Worm (Caenorhabditis elegans) whole organism, L1 larva: Measurements from ENCODE around the gene B0416.2.

Source experiments
- C04F5.9 ChIP-seq: sonication (generic microtip); optimal IDR thresholded peaks from 2 replicates; lab custom pipeline; 2016; ENCODE audit warnings: missing genetic modification characterization, missing compliant biosample characterization
- F16B12.6 ChIP-seq: fragments of 150-350 bp; optimal IDR thresholded peaks from 2 replicates; lab custom pipeline; 2014; ENCODE audit warnings: missing biosample characterization, missing genetic modification characterization
- aly-2 ChIP-seq: fragments of 150-350 bp; optimal IDR thresholded peaks from 2 replicates; lab custom pipeline; 2014; ENCODE audit warnings: missing biosample characterization, missing genetic modification characterization
- ceh-63 ChIP-seq: fragments of 200-800 bp; sonication (Bioruptor generic); optimal IDR thresholded peaks from 2 replicates; lab custom pipeline; 2018; ENCODE audit warnings: mild to moderate bottlenecking, missing genetic modification characterization, missing compliant biosample characterization
- ceh-82 ChIP-seq, 3 experiments: fragments of 150-350 bp in 1 of 3; sonication (generic microtip) in 2 of 3; optimal IDR thresholded peaks; 2 replicates each; lab custom pipeline; 2014 to 2017; ENCODE audit warnings: missing biosample characterization in 3 of 3, missing genetic modification characterization in 3 of 3
- dsc-1 ChIP-seq: sonication (generic microtip); optimal IDR thresholded peaks from 2 replicates; lab custom pipeline; 2016; ENCODE audit warnings: mild to moderate bottlenecking, missing genetic modification characterization, missing compliant biosample characterization
- efl-1 ChIP-seq, 4 experiments: fragments of 150-350 bp; optimal IDR thresholded peaks in 3 of 4; peaks in 1 of 4; 1 replicate in 1 of 4; 2 replicates in 3 of 4; lab custom pipeline; 2014; ENCODE audit warnings: missing biosample characterization in 2 of 4, missing genetic modification characterization in 2 of 4, missing genetic modification reagents in 2 of 4
- efl-3 ChIP-seq: fragments of 200-800 bp; sonication (Bioruptor generic); optimal IDR thresholded peaks from 2 replicates; lab custom pipeline; 2018; ENCODE audit warnings: mild to moderate bottlenecking, missing genetic modification characterization, missing compliant biosample characterization
- egl-27 ChIP-seq, 2 experiments: fragments of 150-350 bp in 1 of 2; sonication (generic microtip); optimal IDR thresholded peaks; 3 replicates each; lab custom pipeline; 2017 to 2018; ENCODE audit warnings: missing biosample characterization in 2 of 2, missing genetic modification characterization in 2 of 2, missing genetic modification reagents in 2 of 2
- fkh-8 ChIP-seq: sonication (generic microtip); optimal IDR thresholded peaks from 2 replicates; lab custom pipeline; 2016; ENCODE audit warnings: mild to moderate bottlenecking, missing genetic modification characterization, missing compliant biosample characterization
- grh-1 ChIP-seq: fragments of 200-800 bp; sonication (Bioruptor generic); IDR thresholded peaks from 2 replicates; pipeline ENCODE4 v1.3.6; 2022; ENCODE audit warnings: missing genetic modification reagents, missing genetic modification characterization, missing compliant biosample characterization
- hlh-17 ChIP-seq: fragments of 200-800 bp; sonication (Bioruptor generic); optimal IDR thresholded peaks from 2 replicates; lab custom pipeline; 2018; ENCODE audit warnings: missing genetic modification characterization, mild to moderate bottlenecking, missing compliant biosample characterization, moderate library complexity, borderline replicate concordance
- hlh-4 ChIP-seq: sonication (generic microtip); optimal IDR thresholded peaks from 2 replicates; lab custom pipeline; 2016; ENCODE audit warnings: mild to moderate bottlenecking, missing genetic modification characterization, missing compliant biosample characterization
- irx-1 ChIP-seq: sonication (generic microtip); optimal IDR thresholded peaks from 2 replicates; lab custom pipeline; 2016; ENCODE audit warnings: missing genetic modification characterization, missing compliant biosample characterization
- isw-1 ChIP-seq: fragments of 200-800 bp; sonication (Bioruptor generic); IDR thresholded peaks from 2 replicates; pipeline ENCODE4 v1.3.6; 2022; ENCODE audit warnings: missing genetic modification characterization, missing compliant biosample characterization
- lin-13 ChIP-seq: fragments of 150-350 bp; optimal IDR thresholded peaks from 2 replicates; lab custom pipeline; 2014; ENCODE audit warnings: missing biosample characterization, missing genetic modification reagents, missing genetic modification characterization
- lin-14 ChIP-seq: fragments of 200-800 bp; sonication (Bioruptor generic); optimal IDR thresholded peaks from 2 replicates; lab custom pipeline; 2018; ENCODE audit warnings: mild to moderate bottlenecking, missing genetic modification characterization, moderate library complexity, missing compliant biosample characterization
- lin-35 ChIP-seq, 2 experiments: fragments of 150-350 bp; optimal IDR thresholded peaks; 2 replicates each; lab custom pipeline; 2014; ENCODE audit warnings: missing biosample characterization in 2 of 2, missing genetic modification characterization in 2 of 2, missing genetic modification reagents in 2 of 2
- lin-39 ChIP-seq: fragments of 150-350 bp; optimal IDR thresholded peaks from 2 replicates; lab custom pipeline; 2014; ENCODE audit warnings: missing biosample characterization, missing genetic modification reagents, missing genetic modification characterization
- lir-3 ChIP-seq: sonication (generic microtip); optimal IDR thresholded peaks from 2 replicates; lab custom pipeline; 2016; ENCODE audit warnings: mild to moderate bottlenecking, missing genetic modification characterization, moderate library complexity, missing compliant biosample characterization; ENCODE audit not compliant: poor library complexity
- lsy-2 ChIP-seq, 2 experiments: fragments of 150-350 bp; optimal IDR thresholded peaks; 2 replicates each; lab custom pipeline; 2014; ENCODE audit warnings: missing biosample characterization in 2 of 2, missing genetic modification characterization in 2 of 2
- mdl-1 ChIP-seq, 2 experiments: fragments of 150-350 bp; optimal IDR thresholded peaks; 2 replicates each; lab custom pipeline; 2014 to 2017; ENCODE audit warnings: missing biosample characterization in 2 of 2, missing genetic modification characterization in 2 of 2, inconsistent platforms in 1 of 2
- mef-2 ChIP-seq: fragments of 150-350 bp; optimal IDR thresholded peaks from 2 replicates; lab custom pipeline; 2014; ENCODE audit warnings: missing biosample characterization, missing genetic modification characterization
- mep-1 ChIP-seq: fragments of 150-350 bp; optimal IDR thresholded peaks from 2 replicates; lab custom pipeline; 2014; ENCODE audit warnings: missing biosample characterization, missing genetic modification characterization
- nhr-11 ChIP-seq: fragments of 150-350 bp; optimal IDR thresholded peaks from 2 replicates; lab custom pipeline; 2014; ENCODE audit warnings: missing biosample characterization, missing genetic modification characterization
- nhr-20 ChIP-seq: sonication (generic microtip); optimal IDR thresholded peaks from 2 replicates; lab custom pipeline; 2016; ENCODE audit warnings: mild to moderate bottlenecking, missing genetic modification characterization, missing compliant biosample characterization
- nhr-47 ChIP-seq: sonication (generic microtip); optimal IDR thresholded peaks from 2 replicates; lab custom pipeline; 2016; ENCODE audit warnings: mild to moderate bottlenecking, missing genetic modification characterization, moderate library complexity, missing compliant biosample characterization
- nhr-71 ChIP-seq: sonication (generic microtip); optimal IDR thresholded peaks from 2 replicates; lab custom pipeline; 2016; ENCODE audit warnings: mild to moderate bottlenecking, missing genetic modification characterization, moderate library complexity, missing compliant biosample characterization
- nhr-77 ChIP-seq: fragments of 150-350 bp; optimal IDR thresholded peaks from 2 replicates; lab custom pipeline; 2014; ENCODE audit warnings: missing biosample characterization, missing genetic modification characterization
- nhr-85 ChIP-seq: sonication (generic microtip); peaks from one replicate; lab custom pipeline; 2016; ENCODE audit warnings: missing genetic modification characterization, inconsistent platforms, missing compliant biosample characterization
- pqm-1 ChIP-seq: sonication (generic microtip); optimal IDR thresholded peaks from 3 replicates; lab custom pipeline; 2017; ENCODE audit warnings: missing biosample characterization, missing genetic modification characterization
- skn-1 ChIP-seq: fragments of 150-350 bp; optimal IDR thresholded peaks from 2 replicates; lab custom pipeline; 2014; ENCODE audit warnings: missing biosample characterization, missing genetic modification characterization
- sptf-1 ChIP-seq: fragments of 150-350 bp; optimal IDR thresholded peaks from 2 replicates; lab custom pipeline; 2014; ENCODE audit warnings: missing biosample characterization, missing genetic modification characterization
- swsn-7 ChIP-seq: sonication (generic microtip); optimal IDR thresholded peaks from 2 replicates; lab custom pipeline; 2016; ENCODE audit warnings: missing genetic modification characterization, missing compliant biosample characterization
- tbx-2 ChIP-seq: sonication (generic microtip); optimal IDR thresholded peaks from 2 replicates; lab custom pipeline; 2016; ENCODE audit warnings: missing genetic modification characterization, missing compliant biosample characterization
- unc-130 ChIP-seq: fragments of 150-350 bp; optimal IDR thresholded peaks from 2 replicates; lab custom pipeline; 2017; ENCODE audit warnings: missing biosample characterization, missing genetic modification characterization, inconsistent platforms
- vab-15 ChIP-seq: sonication (generic microtip); optimal IDR thresholded peaks from 2 replicates; lab custom pipeline; 2017; ENCODE audit warnings: missing genotype, mild to moderate bottlenecking, missing genetic modification characterization, missing compliant biosample characterization
- zag-1 ChIP-seq: fragments of 150-350 bp; optimal IDR thresholded peaks from 2 replicates; lab custom pipeline; 2014; ENCODE audit warnings: missing biosample characterization, missing genetic modification characterization

The B0416.2 gene

DNA sequence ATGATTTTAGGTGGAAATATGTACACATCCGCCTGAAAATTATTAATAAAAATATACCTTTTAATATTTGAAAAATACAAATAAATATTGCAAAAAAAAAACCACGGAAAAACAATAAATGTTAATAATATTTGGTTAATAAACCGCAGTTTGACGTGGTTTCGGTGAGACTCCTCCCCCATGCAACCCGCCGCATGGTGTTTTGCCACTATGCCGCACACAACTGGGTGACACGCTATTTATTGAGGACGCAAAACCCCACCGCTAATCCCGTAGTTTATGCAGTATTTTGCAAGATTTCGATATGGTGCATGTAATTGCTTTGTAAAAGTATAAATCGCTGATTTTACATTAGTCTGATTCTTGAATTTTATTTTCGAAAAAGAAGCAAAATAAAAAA, 2.4 kb upstream of the B0416.2 start, which contains the start of gene gly-13 (continued):
- TF ChIP-seq mdl-1 (tag; optimal IDR thresholded peaks at IDR 0.05; lab: Kevin White, UChicago): peak in 1 of 2 experiments; percentile 49
- peak; percentile 60 for TF ChIP-seq unc-130
- peak; percentile 9 for TF ChIP-seq skn-1 (tag; lab: Kevin White, UChicago)
- TF ChIP-seq lin-35 (GFP tag; optimal IDR thresholded peaks at IDR 0.05; lab: Kevin White, UChicago): peak in 1 of 2 experiments; percentile 33

- TF ChIP-seq efl-1 (optimal IDR thresholded peaks at IDR 0.05; lab: Kevin White, UChicago) (no peak), efl-1 (GFP tag; optimal IDR thresholded peaks at IDR 0.05 in 1 of 2; lab: Kevin White, UChicago) (peak in 1 of 2 experiments; percentile 36), lin-14 (GFP tag; lab: Kevin White, UChicago) (peak; percentile 5), sptf-1 (tag; lab: Kevin White, UChicago) (no peak), nhr-85 (peak; percentile 77), tbx-2 (tag; lab: Kevin White, UChicago) (no peak)
These were observed 1.1 kb upstream of the B0416.2 start, which contains the start of gene B0416.7 for ce11 chrX:9297834-9298233. Gene B0416.7, minus strand, starts transcription at chrX:9297934.

ce11 chrX:9300379-9300778, 1.4 kb downstream of the B0416.2 start:
- TF ChIP-seq tbx-2 (tag; lab: Kevin White, UChicago) (no peak), ceh-63 (GFP tag; lab: Kevin White, UChicago) (no peak), hlh-4 (tag; lab: Kevin White, UChicago) (no peak), F16B12.6 (no peak), zag-1 (tag; lab: Kevin White, UChicago) (no peak), irx-1 (tag; lab: Kevin White, UChicago) (no peak), hlh-17 (GFP tag; lab: Kevin White, UChicago) (no peak), nhr-11 (tag; lab: Kevin White, UChicago) (no peak)

DNA sequence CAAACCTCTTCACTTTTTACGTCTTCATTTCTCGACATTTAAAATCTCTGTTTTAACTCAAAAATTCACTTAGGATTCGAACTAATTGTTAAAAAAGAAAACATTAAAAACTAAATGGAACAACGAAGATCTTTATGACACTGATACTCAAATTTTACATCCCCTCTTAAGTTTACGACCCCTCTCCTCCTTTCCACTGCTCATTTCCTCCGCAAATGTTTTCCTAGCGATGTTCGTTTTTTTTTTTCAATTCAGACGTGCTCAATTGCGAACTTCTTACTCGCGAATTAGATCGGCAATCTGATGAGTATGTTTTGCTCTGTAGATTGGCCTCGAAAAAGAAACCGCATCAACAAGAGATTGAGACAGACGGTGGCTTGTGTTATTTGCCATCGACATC, 3.8 kb downstream of the B0416.2 start:
- no peak for TF ChIP-seq tbx-2 (tag; lab: Kevin White, UChicago)
- TF ChIP-seq swsn-7 (tag; lab: Kevin White, UChicago): no peak
- no peak for TF ChIP-seq isw-1 (GFP tag; lab: Robert Waterston, UW)
- no peak for TF ChIP-seq mep-1 (tag; lab: Kevin White, UChicago)
- TF ChIP-seq hlh-17 (GFP tag; lab: Kevin White, UChicago): no peak
- TF ChIP-seq efl-3 (GFP tag; lab: Kevin White, UChicago): no peak
- no peak for TF ChIP-seq lin-39
- TF ChIP-seq nhr-20 (tag; lab: Kevin White, UChicago): no peak
- TF ChIP-seq hlh-4 (tag; lab: Kevin White, UChicago): no peak
- no peak for TF ChIP-seq F16B12.6
- TF ChIP-seq vab-15: no peak
- no peak for TF ChIP-seq pqm-1
- no peak for TF ChIP-seq nhr-71
- no peak for TF ChIP-seq nhr-47 (tag; lab: Kevin White, UChicago)
- TF ChIP-seq lin-13 (GFP tag; lab: Kevin White, UChicago): no peak
- TF ChIP-seq, all 84 proteins: peak for 0

DNA sequence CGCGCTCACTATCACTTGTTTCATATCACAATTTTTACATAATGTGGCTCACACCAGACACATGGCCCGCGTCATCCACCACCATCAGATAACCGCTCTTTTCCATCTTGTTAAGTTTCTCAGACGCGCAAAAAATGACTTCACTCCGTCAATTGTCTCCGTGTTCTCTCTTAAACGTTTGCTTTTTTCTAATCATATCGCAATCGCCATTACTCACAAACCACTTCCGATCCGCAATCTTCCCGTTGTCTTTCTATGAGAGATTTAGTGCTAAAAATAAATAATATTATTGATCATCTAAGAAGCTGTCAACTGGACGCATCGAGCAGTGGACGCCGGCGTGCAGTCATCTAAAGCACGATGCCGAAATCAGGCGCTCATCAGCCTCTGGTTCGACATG, 4.5 kb downstream of the B0416.2 start, which contains the start of gene tmc-2:
Gene tmc-2, plus strand, starts transcription at position 301 of the 400 bp plus-strand sequence.
- no peak for TF ChIP-seq lir-3 (tag; lab: Kevin White, UChicago)
- TF ChIP-seq dsc-1: no peak
- no peak for TF ChIP-seq efl-1 (optimal IDR thresholded peaks at IDR 0.05; lab: Kevin White, UChicago)
- TF ChIP-seq efl-1 (GFP tag; optimal IDR thresholded peaks at IDR 0.05 in 1 of 2; lab: Kevin White, UChicago): peak in 1 of 2 experiments; percentile 46
- no peak for TF ChIP-seq grh-1

DNA sequence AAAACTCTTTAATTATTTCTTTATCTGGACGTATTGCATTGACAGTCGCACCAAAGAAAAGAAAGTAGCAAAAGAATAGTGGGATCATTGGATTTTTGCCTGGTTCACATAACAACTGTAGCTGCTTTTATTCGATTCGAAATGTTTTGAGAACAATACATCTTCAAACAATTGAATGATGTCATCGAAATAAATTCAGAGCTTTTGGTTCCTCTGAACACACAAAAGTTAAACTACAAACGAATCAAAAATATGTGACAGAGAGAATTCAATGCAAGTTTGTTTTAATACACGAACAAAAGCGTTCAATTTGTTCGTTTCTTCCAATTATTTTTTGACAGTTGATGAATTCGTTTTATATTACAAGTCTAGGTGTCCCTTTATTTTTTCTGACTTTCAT, 12.3 kb downstream of the B0416.2 start, which contains the start of gene H29C22.1:
Gene H29C22.1, minus strand, starts transcription at position 101 of the 400 bp plus-strand sequence.
- no peak for TF ChIP-seq egl-27 (tag; optimal IDR thresholded peaks at IDR 0.05; lab: Kevin White, UChicago)
- no peak for TF ChIP-seq tbx-2 (tag; lab: Kevin White, UChicago)
- no peak for TF ChIP-seq nhr-77 (tag; lab: Kevin White, UChicago)
- TF ChIP-seq aly-2 (tag; lab: Kevin White, UChicago): no peak
- TF ChIP-seq F16B12.6: no peak
- TF ChIP-seq mef-2 (tag; lab: Kevin White, UChicago): no peak
- no peak for TF ChIP-seq lin-35 (GFP tag; optimal IDR thresholded peaks at IDR 0.05; lab: Kevin White, UChicago)
- TF ChIP-seq C04F5.9: no peak
- TF ChIP-seq fkh-8: no peak
- no peak for TF ChIP-seq lsy-2 (tag; optimal IDR thresholded peaks at IDR 0.05; lab: Kevin White, UChicago)
- TF ChIP-seq ceh-82 (tag; optimal IDR thresholded peaks at IDR 0.05; lab: Kevin White, UChicago): no peak
- TF ChIP-seq, all 84 proteins: peak for 0
